Fruit fly (Drosophila melanogaster) S2 (cell line): Measurements from ENCODE around the gene CG33303.

Experiments used
- CG8478 ChIP-seq: fragments of >200 bp; optimal IDR thresholded peaks from 2 replicates; lab custom pipeline; 2018
- CTCF ChIP-seq, 2 experiments: fragments of >200 bp; optimal IDR thresholded peaks; 2 replicates each; lab custom pipeline; 2018

The CG33303 gene

dm6 chr2L:10375464-10376236 is at the start of gene CG33303, which contains the start of gene dpr19:
Gene CG33303 (minus strand): TSS chr2L:10375757.
Gene dpr19 (plus strand): TSS chr2L:10376168.
- no peak for TF ChIP-seq CG8478 (lab: Kevin White, UChicago)
- no peak for TF ChIP-seq CTCF (optimal IDR thresholded peaks at IDR 0.05; lab: Kevin White, UChicago)

DNA sequence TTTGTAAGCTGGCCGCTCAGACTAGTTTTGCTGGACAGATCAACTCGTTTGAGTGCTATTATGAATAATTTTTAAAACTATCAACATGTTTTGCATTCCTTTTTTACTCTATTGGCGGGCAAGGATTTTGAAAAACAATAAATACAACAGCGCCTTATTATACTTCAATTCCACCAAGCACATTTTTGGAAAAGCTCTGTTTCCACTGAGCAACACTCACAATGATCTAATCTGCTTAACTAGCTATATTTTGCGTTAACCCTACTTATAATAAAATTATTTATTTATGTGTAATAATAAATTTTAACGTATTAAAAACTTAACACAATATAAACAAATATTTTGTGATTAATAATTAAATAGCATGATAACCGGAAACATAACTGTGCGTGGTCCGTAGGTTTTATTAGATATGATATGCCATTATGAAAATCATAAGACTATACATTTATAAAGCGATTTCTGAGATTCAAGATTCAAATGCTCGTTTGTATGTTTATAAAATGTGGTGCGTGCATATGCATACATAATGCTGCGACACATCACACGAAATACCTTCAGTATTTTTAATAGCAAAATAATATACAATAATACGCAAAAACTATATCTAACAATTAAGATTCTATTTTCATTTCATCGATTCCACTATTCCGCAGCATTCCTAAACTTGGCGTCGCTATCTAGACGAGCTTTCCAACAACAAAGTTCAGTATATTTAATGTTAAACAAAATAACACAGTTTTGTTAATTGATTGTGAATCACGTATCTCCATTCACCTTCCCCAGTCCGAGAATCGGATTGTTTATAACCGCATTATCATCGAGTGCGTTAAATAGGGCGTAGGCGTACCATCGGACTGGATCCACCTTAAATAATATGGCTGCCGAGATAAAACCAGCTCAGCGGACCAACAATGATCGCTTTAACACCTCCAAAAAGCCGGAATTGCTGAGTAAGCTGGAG is 47.4 kb upstream of the CG33303 start, which contains the start of the genes pie and Wdfy2:
Gene pie (minus strand): TSS at position 138 of the 964 bp plus-strand sequence.
Gene Wdfy2 (plus strand): TSS at position 649 of the 964 bp plus-strand sequence.
- TF ChIP-seq CTCF (optimal IDR thresholded peaks at IDR 0.05; lab: Kevin White, UChicago) (no peak), CG8478 (lab: Kevin White, UChicago) (no peak)

- TF ChIP-seq CTCF (optimal IDR thresholded peaks at IDR 0.05; lab: Kevin White, UChicago) (no peak), CG8478 (lab: Kevin White, UChicago) (no peak)
Measured at dm6 chr2L:10418981-10419380, 43.4 kb upstream of the CG33303 start, which contains the start of gene RfC3. Gene RfC3 (plus strand): TSS chr2L:10419190.

dm6 chr2L:10413251-10414127 is 37.9 kb upstream of the CG33303 start, which contains the start of the genes CG5355 and Klp31E:
Gene CG5355 (minus strand): TSS chr2L:10413463.
Gene Klp31E (plus strand): TSS chr2L:10414017.
- TF ChIP-seq CTCF (optimal IDR thresholded peaks at IDR 0.05; lab: Kevin White, UChicago), result no peak
- TF ChIP-seq CG8478 (lab: Kevin White, UChicago), result no peak

DNA sequence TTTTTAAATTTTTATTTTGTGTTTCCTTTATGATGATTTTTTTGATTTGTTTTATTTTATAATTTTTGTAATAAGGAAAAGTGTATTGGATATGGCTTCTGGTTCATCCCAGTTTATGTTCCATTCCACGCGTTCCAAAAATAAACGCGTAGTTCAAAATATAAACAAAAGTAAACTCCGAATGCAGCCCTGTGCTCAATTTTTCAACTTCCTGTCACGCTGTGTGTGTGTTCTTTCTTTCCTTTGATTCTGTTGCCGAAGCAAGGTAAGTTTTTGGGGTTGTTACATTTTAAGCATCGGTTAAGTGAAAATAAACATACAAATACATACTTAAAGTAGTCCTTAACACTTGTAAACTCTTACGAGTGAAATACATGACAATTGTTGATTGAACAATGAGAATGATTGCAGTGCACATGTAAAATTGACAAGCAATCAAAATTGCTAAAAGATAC is 32.6 kb upstream of the CG33303 start, which contains the start of the genes Ip259 and RpS27A:
Gene Ip259 (plus strand): TSS at position 231 of the 455 bp plus-strand sequence.
Gene RpS27A (plus strand): TSS at position 231 of the 455 bp plus-strand sequence.
- peak in 1 of 2 experiments; percentile 11 for TF ChIP-seq CTCF (optimal IDR thresholded peaks at IDR 0.05; lab: Kevin White, UChicago)
- no peak for TF ChIP-seq CG8478 (lab: Kevin White, UChicago)

dm6 chr2L:10405008-10405654 is 29.6 kb upstream of the CG33303 start, which contains the start of the genes CG17768, LSm-4 and Ir31a:
Gene CG17768 (minus strand): TSS chr2L:10405203.
Gene LSm-4 (minus strand): TSS chr2L:10405203.
Gene Ir31a (plus strand): TSS chr2L:10405565.
- TF ChIP-seq CG8478 (lab: Kevin White, UChicago) (no peak), CTCF (optimal IDR thresholded peaks at IDR 0.05; lab: Kevin White, UChicago) (no peak)

- TF ChIP-seq CG8478 (lab: Kevin White, UChicago) (no peak), CTCF (optimal IDR thresholded peaks at IDR 0.05; lab: Kevin White, UChicago) (no peak)
Measured at dm6 chr2L:10403803-10404315, 28.3 kb upstream of the CG33303 start.

DNA sequence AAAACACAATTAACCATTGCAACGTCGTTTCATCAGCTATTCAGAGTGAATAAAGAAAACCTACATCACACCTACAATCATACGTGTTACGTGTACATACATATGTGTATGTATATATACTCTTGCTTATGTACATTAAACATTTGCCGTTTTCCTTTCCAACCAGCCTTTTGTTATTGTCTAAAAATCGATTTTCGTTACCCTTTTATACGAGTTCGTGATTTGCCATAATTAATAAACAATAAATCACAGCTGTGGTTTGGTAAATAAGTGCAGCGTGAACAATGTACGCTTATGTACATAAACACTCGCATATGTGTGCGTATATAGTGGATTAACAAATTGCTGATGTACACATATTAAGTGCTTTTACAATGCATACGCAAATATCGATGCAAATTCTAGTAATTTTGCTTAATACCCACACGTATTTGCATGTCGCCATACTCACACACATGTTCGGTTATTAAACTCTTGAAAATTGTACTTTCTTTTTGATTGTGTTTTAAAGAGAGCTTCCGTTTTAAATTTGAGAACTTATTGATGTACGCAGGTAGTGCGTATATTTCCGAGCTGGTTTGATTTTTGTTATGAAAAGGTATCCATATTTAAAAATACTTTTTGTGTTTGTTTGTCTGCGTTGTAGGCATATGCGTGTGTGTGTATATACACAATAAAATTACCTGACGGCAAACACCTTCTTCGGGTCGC is 21.5 kb upstream of the CG33303 start:
- TF ChIP-seq CTCF (optimal IDR thresholded peaks at IDR 0.05; lab: Kevin White, UChicago) (no peak), CG8478 (lab: Kevin White, UChicago) (no peak)

dm6 chr2L:10396488-10396824 is 20.9 kb upstream of the CG33303 start, which contains the start of gene Cnot4:
Gene Cnot4 (plus strand): TSS chr2L:10396716.
- TF ChIP-seq CTCF (optimal IDR thresholded peaks at IDR 0.05; lab: Kevin White, UChicago), result no peak
- TF ChIP-seq CG8478 (lab: Kevin White, UChicago), result no peak

DNA sequence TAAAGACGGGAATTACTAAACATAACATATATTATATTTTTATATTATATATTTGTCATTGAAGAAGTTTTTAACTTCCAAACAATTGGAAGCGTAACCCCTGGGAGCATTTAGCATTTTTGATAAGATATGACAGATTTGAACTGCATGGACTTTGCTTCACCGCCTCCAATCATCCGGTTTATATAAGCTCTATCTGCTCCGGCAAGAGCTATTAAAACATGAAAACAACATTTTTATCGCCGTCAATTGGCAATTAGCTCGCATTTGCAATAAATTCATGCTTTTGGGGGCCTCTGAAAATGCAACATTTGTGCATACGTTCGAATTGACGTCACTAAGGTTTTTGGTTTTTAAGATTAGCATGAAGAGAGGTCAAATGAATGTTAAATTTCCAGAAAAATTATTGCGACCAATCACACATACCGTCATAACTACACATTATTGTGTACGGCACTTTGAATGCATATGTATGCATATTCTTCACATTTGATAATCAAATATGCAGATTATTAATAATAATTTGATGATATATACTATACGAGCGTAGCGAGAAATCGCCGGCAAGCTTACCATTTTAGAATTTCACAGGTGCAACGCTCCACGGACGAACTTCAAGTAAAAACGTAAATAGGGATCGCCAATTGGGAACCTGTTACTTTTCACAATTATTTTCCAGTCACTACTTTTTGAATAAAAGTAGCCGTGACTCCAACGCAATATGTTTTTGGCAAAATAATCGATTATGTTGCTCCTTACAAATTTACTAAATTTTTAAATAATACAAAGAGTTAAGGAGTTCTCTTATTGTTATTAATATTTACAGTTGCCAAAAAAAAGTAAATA is 20.3 kb upstream of the CG33303 start, which contains the start of gene Mdh1:
Gene Mdh1 (minus strand): TSS at position 691 of the 846 bp plus-strand sequence.
- no peak for TF ChIP-seq CG8478 (lab: Kevin White, UChicago)
- no peak for TF ChIP-seq CTCF (optimal IDR thresholded peaks at IDR 0.05; lab: Kevin White, UChicago)

dm6 chr2L:10395035-10395434 is 19.5 kb upstream of the CG33303 start:
- TF ChIP-seq CG8478 (lab: Kevin White, UChicago) (no peak), CTCF (optimal IDR thresholded peaks at IDR 0.05; lab: Kevin White, UChicago) (no peak)
